3 fruit fly cellular contexts compared by ENCODE assay signal in genomic region chr2L:7424282-7424905, dm6.
TF ChIP-seq lines count a peak whose summit lies in the region.

No protein-coding gene starts in this region.

TF ChIP-seq in whole organism, embryonic, 481 proteins besides CTCF, POLR2A, EP300 and RAD21 (continued from another document):
- TF ChIP-seq Asciz (GFP tag; optimal IDR thresholded peaks at IDR 0.05; lab: Kevin White, UChicago), result no peak
- peak; percentile 74 for TF ChIP-seq Med (GFP tag; lab: Kevin White, UChicago)
- no peak for TF ChIP-seq Gsc (GFP tag; IDR thresholded peaks at IDR 0.05; lab: Robert Waterston, UW)
- TF ChIP-seq CG17385 (GFP tag; optimal IDR thresholded peaks at IDR 0.05; lab: Kevin White, UChicago), result no peak
- no peak for TF ChIP-seq Neu2 (GFP tag; optimal IDR thresholded peaks at IDR 0.05; lab: Kevin White, UChicago; ENCODE audit: borderline replicate concordance)
- peak; percentile 5 for TF ChIP-seq CG11504 (tag; optimal IDR thresholded peaks at IDR 0.05; lab: Kevin White, UChicago)
- TF ChIP-seq D19A (tag; optimal IDR thresholded peaks at IDR 0.05; lab: Kevin White, UChicago), result no peak
- TF ChIP-seq Ets65A (GFP tag; lab: Kevin White, UChicago), result peak; percentile 52
- no peak for TF ChIP-seq cato (GFP tag; optimal IDR thresholded peaks at IDR 0.05; lab: Kevin White, UChicago; ENCODE audit: borderline replicate concordance)
- TF ChIP-seq CG2120 (GFP tag; optimal IDR thresholded peaks at IDR 0.05; lab: Kevin White, UChicago), result peak; percentile 30
- TF ChIP-seq ssp (GFP tag; IDR thresholded peaks at IDR 0.05; lab: Robert Waterston, UW), result no peak
- TF ChIP-seq eve (GFP tag; optimal IDR thresholded peaks at IDR 0.05; lab: Kevin White, UChicago), result peak in 1 of 2 experiments; percentile 19
- peak; percentile 7 for TF ChIP-seq corto (GFP tag; optimal IDR thresholded peaks at IDR 0.05; lab: Kevin White, UChicago)
- TF ChIP-seq sd (tag; optimal IDR thresholded peaks at IDR 0.05; lab: Kevin White, UChicago), result peak; percentile 47
- TF ChIP-seq CG1832 (GFP tag; optimal IDR thresholded peaks at IDR 0.05; lab: Kevin White, UChicago), result no peak
- TF ChIP-seq chinmo (GFP tag; IDR thresholded peaks at IDR 0.05; lab: Robert Waterston, UW; ENCODE audit: partially characterized antibody), result 0 out of 4 replicates have a peak, but pooled peaks have one; percentile 29

TF ChIP-seq in whole organism, prepupa, 60 proteins besides CTCF, POLR2A, EP300 and RAD21 (continued from another document):
- TF ChIP-seq Eip93F (GFP tag; optimal IDR thresholded peaks at IDR 0.05; lab: Kevin White, UChicago) (no peak), CG31627 (GFP tag; optimal IDR thresholded peaks at IDR 0.05; lab: Kevin White, UChicago) (peak; percentile 55), CG6276 (GFP tag; optimal IDR thresholded peaks at IDR 0.05; lab: Kevin White, UChicago) (no peak), CG4318 (GFP tag; optimal IDR thresholded peaks at IDR 0.05; lab: Kevin White, UChicago) (peak; percentile 43), CG1621 (tag; optimal IDR thresholded peaks at IDR 0.05; lab: Kevin White, UChicago) (peak; percentile 37), Sox15 (GFP tag; optimal IDR thresholded peaks at IDR 0.05; lab: Kevin White, UChicago) (peak; percentile 31), CG15336 (GFP tag; IDR thresholded peaks at IDR 0.05; lab: Robert Waterston, UW) (peak; percentile 63), Gug (GFP tag; IDR thresholded peaks at IDR 0.05; lab: Robert Waterston, UW) (0 out of 2 replicates have a peak, but pooled peaks have one; percentile 17), achi (GFP tag; optimal IDR thresholded peaks at IDR 0.05; lab: Kevin White, UChicago) (peak; percentile 24), Hr4 (GFP tag; optimal IDR thresholded peaks at IDR 0.05; lab: Kevin White, UChicago) (peak; percentile 67), pdm3 (GFP tag; optimal IDR thresholded peaks at IDR 0.05; lab: Kevin White, UChicago) (peak; percentile 61), CG32006 (GFP tag; optimal IDR thresholded peaks at IDR 0.05; lab: Kevin White, UChicago) (peak; percentile 75), Eip78C (GFP tag; lab: Kevin White, UChicago) (peak; percentile 87), CG6792 (GFP tag; optimal IDR thresholded peaks at IDR 0.05; lab: Kevin White, UChicago) (peak; percentile 36), CG6854 (GFP tag; optimal IDR thresholded peaks at IDR 0.05; lab: Kevin White, UChicago) (no peak), Smox (GFP tag; optimal IDR thresholded peaks at IDR 0.05; lab: Kevin White, UChicago) (peak; percentile 13), CG8119 (GFP tag; IDR thresholded peaks at IDR 0.05; lab: Robert Waterston, UW) (peak; percentile 41; the same call in 1 of the 3 replicates), CG11762 (GFP tag; optimal IDR thresholded peaks at IDR 0.05; lab: Kevin White, UChicago; ENCODE audit: insufficient read depth) (no peak), Ets21C (GFP tag; optimal IDR thresholded peaks at IDR 0.05; lab: Kevin White, UChicago) (no peak), lz (GFP tag; optimal IDR thresholded peaks at IDR 0.05; lab: Kevin White, UChicago) (peak; percentile 50), Blimp-1 (GFP tag; optimal IDR thresholded peaks at IDR 0.05; lab: Kevin White, UChicago) (no peak), CG10631 (GFP tag; optimal IDR thresholded peaks at IDR 0.05; lab: Kevin White, UChicago) (peak; percentile 69), topi (GFP tag; optimal IDR thresholded peaks at IDR 0.05; lab: Kevin White, UChicago) (peak; percentile 42), Eip75B (GFP tag; optimal IDR thresholded peaks at IDR 0.05; lab: Kevin White, UChicago) (peak; percentile 53), Hr39 (GFP tag; optimal IDR thresholded peaks at IDR 0.05; lab: Kevin White, UChicago) (peak; percentile 64), CG6808 (GFP tag; optimal IDR thresholded peaks at IDR 0.05; lab: Kevin White, UChicago) (peak; percentile 11), dsx (GFP tag; optimal IDR thresholded peaks at IDR 0.05; lab: Kevin White, UChicago; ENCODE audit: poor library complexity, severe bottlenecking) (no peak), salr (GFP tag; optimal IDR thresholded peaks at IDR 0.05; lab: Kevin White, UChicago) (peak in 1 of 2 experiments; percentile 60), fd85E (GFP tag; optimal IDR thresholded peaks at IDR 0.05; lab: Kevin White, UChicago) (no peak), svp (GFP tag; lab: Kevin White, UChicago) (peak; percentile 80), CG10669 (GFP tag; optimal IDR thresholded peaks at IDR 0.05; lab: Kevin White, UChicago) (peak; percentile 49), CG7368 (GFP tag; optimal IDR thresholded peaks at IDR 0.05; lab: Kevin White, UChicago) (no peak), dac (GFP tag; optimal IDR thresholded peaks at IDR 0.05; lab: Kevin White, UChicago) (peak; percentile 29), cyc (GFP tag; optimal IDR thresholded peaks at IDR 0.05; lab: Kevin White, UChicago) (peak; percentile 35), fkh (GFP tag; optimal IDR thresholded peaks at IDR 0.05; lab: Kevin White, UChicago) (no peak), CG11294 (GFP tag; IDR thresholded peaks at IDR 0.05; lab: Robert Waterston, UW) (no peak), Met (GFP tag; optimal IDR thresholded peaks at IDR 0.05; lab: Kevin White, UChicago) (peak; percentile 31), eg (GFP tag; IDR thresholded peaks at IDR 0.05; lab: Robert Waterston, UW) (peak; percentile 71; the same call in 2 of the 3 replicates)

TF ChIP-seq in whole organism, wandering third instar larva, 38 proteins besides CTCF, POLR2A, EP300 and RAD21 (continued from another document):
- TF ChIP-seq CrebA (GFP tag; optimal IDR thresholded peaks at IDR 0.05; lab: Kevin White, UChicago; ENCODE audit: borderline replicate concordance) (no peak), N (GFP tag; optimal IDR thresholded peaks at IDR 0.05; lab: Kevin White, UChicago) (peak; percentile 60), tai (GFP tag; optimal IDR thresholded peaks at IDR 0.05; lab: Kevin White, UChicago) (peak; percentile 51), foxo (GFP tag; optimal IDR thresholded peaks at IDR 0.05; lab: Kevin White, UChicago) (peak; percentile 21 to 64), GATAd (GFP tag; optimal IDR thresholded peaks at IDR 0.05; lab: Kevin White, UChicago) (no peak), OdsH (GFP tag; optimal IDR thresholded peaks at IDR 0.05; lab: Kevin White, UChicago) (no peak), Hr78 (GFP tag; optimal IDR thresholded peaks at IDR 0.05; lab: Kevin White, UChicago) (no peak), Hnf4 (GFP tag; optimal IDR thresholded peaks at IDR 0.05; lab: Kevin White, UChicago) (peak; percentile 46), Dfd (GFP tag; optimal IDR thresholded peaks at IDR 0.05; lab: Kevin White, UChicago) (no peak), dl (GFP tag; optimal IDR thresholded peaks at IDR 0.05; lab: Kevin White, UChicago; ENCODE audit: insufficient read depth in 1 of 2, partially characterized antibody in 2 of 2) (no peak)
TF ChIP-seq in whole organism, wandering third instar larva: peak in this region for 14.
